Worm (Caenorhabditis elegans): ENCODE measurements around the gene math-16.
A peak's percentile ranks its signal among the peaks of the same experiment; 100 is the strongest.

math-16 gene

ce11 chrII:1844552-1844951, 34.0 kb downstream of the math-16 start:
- TF ChIP-seq tbx-2 (tag; optimal IDR thresholded peaks at IDR 0.05): no peak
- TF ChIP-seq nfya-1 (tag; optimal IDR thresholded peaks at IDR 0.05): peak; percentile 78

DNA sequence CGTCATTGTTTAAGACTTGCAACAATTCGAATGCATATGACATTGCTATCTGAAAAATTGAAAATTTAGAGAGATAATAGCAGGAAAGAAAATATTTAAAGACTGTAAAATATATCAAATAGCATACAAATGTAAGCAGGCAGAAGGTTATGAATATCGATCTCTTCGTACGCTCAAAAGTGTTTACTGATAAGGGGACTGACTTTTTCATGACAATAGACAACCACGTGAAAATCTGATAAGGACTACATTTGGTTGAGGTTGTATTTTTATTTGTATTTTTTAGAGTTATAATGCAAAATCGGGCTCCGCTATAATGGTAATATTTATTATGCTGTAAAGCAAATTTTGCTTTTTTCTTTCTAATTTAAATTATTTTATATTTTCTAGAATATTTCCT, 35.7 kb downstream of the math-16 start, which contains the start of the genes C52E2.5 and C52E2.4:
TSS of gene C52E2.5 (minus strand) at position 43 of the 400 bp plus-strand sequence.
TSS of gene C52E2.4 (plus strand) at position 252 of the 400 bp plus-strand sequence.
- TF ChIP-seq elt-2 (tag; optimal IDR thresholded peaks at IDR 0.05): peak; percentile 67
- no peak for TF ChIP-seq ets-4 (tag; optimal IDR thresholded peaks at IDR 0.05)

DNA sequence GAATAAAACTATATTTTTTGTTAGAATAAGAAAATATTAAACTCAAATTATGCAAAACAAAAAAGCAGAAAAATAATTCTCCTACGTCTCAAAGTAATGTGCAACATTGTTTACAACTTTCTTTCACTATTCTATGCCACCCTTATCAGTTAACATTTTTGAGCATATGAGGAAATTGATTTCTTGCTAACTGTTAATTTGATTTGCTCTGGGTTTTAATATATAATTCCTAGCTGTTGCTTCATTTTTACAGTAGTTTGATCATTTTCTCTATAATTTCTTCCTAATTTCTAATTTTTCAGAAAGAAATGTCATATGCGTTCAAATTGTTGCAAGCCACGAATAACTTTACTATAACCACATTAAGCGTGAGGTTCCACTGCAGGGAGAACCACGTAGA, 42.4 kb downstream of the math-16 start, which contains the start of gene T08E11.1:
TSS of gene T08E11.1 (plus strand) at position 301 of the 400 bp plus-strand sequence.
- TF ChIP-seq fkh-10 (GFP tag; optimal IDR thresholded peaks at IDR 0.05) (no peak), ceh-18 (tag; optimal IDR thresholded peaks at IDR 0.05) (no peak), ceh-9 (tag; optimal IDR thresholded peaks at IDR 0.05) (no peak), tbx-7 (tag; optimal IDR thresholded peaks at IDR 0.05) (no peak)

DNA sequence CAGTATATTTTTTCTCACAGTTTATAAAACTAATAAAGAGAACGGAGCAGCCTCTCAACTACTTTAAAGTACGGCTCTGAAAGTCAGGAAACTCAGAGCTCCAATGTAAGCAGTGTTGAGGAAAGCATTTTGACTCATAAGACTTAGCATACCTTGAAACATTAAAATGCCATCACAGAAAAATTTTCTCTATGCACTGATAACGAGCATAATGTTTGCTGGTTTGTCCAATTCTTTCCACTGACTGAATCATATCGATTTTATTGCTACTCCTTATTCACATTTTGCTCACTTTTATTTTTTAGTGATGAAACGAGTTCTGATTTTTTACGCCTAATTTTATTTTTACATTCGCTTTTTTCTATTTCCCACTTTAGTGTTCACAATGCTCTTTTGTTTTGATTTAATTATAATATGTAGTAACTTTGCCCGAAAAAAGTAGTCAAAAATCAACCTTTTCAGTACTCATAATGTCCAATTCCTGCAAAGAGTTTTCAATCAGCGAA, 46.6 kb downstream of the math-16 start, which contains the start of gene math-39:
TSS of gene math-39 (plus strand) at position 456 of the 506 bp plus-strand sequence.
- TF ChIP-seq nhr-11 (tag; optimal IDR thresholded peaks at IDR 0.05) (no peak), K02D7.2 (tag; optimal IDR thresholded peaks at IDR 0.05) (no peak), ceh-14 (tag; optimal IDR thresholded peaks at IDR 0.05) (no peak), pag-3 (tag; optimal IDR thresholded peaks at IDR 0.05; ENCODE audit: borderline replicate concordance) (no peak), gmeb-2 (tag; optimal IDR thresholded peaks at IDR 0.05) (no peak), hlh-6 (tag; optimal IDR thresholded peaks at IDR 0.05) (no peak), ceh-45 (GFP tag; IDR thresholded peaks at IDR 0.05) (no peak), tbx-7 (tag; optimal IDR thresholded peaks at IDR 0.05) (no peak), fkh-10 (GFP tag; optimal IDR thresholded peaks at IDR 0.05) (no peak), odd-2 (tag; optimal IDR thresholded peaks at IDR 0.05) (no peak), C38D4.7 (GFP tag; optimal IDR thresholded peaks at IDR 0.05) (no peak), rnt-1 (tag; optimal IDR thresholded peaks at IDR 0.05) (no peak), fkh-6 (tag; optimal IDR thresholded peaks at IDR 0.05) (no peak), pat-9 (tag; optimal IDR thresholded peaks at IDR 0.05) (no peak), unc-55 (GFP tag; optimal IDR thresholded peaks at IDR 0.05) (no peak), ref-2 (tag; optimal IDR thresholded peaks at IDR 0.05) (no peak), elt-4 (tag; optimal IDR thresholded peaks at IDR 0.05) (no peak), hlh-30 (tag; optimal IDR thresholded peaks at IDR 0.05; ENCODE audit: insufficient read depth) (no peak)

- TF ChIP-seq unc-86 (tag; optimal IDR thresholded peaks at IDR 0.05) (no peak), ceh-6 (GFP tag; optimal IDR thresholded peaks at IDR 0.05) (no peak), lim-6 (tag; optimal IDR thresholded peaks at IDR 0.05) (no peak), ceh-48 (tag; optimal IDR thresholded peaks at IDR 0.05) (no peak)
Observed at ce11 chrII:1830182-1830682, 48.3 kb downstream of the math-16 start, which contains the start of gene math-40. Gene math-40 (plus strand): TSS chrII:1830632.

Measured in whole organism, late embryonic.